Worm (Caenorhabditis elegans) whole organism, late embryonic: ENCODE results near the gene srg-36.

Experiments
- C38D4.7 ChIP-seq: fragments of 200-800 bp; sonication (Bioruptor generic); optimal IDR thresholded peaks from 2 replicates; lab custom pipeline; 2018; ENCODE audit warnings: mild to moderate bottlenecking, missing genetic modification characterization, moderate library complexity, missing compliant biosample characterization
- F13H6.1 ChIP-seq: sonication (generic microtip); optimal IDR thresholded peaks from 2 replicates; lab custom pipeline; 2016; ENCODE audit warnings: missing genetic modification characterization, missing compliant biosample characterization
- hlh-30 ChIP-seq: sonication (generic microtip); optimal IDR thresholded peaks from 2 replicates; lab custom pipeline; 2017; ENCODE audit warnings: antibody characterized with exemption, missing genetic modification characterization, missing compliant biosample characterization; ENCODE audit not compliant: insufficient read depth
- hlh-8 ChIP-seq: sonication (generic microtip); optimal IDR thresholded peaks from 2 replicates; lab custom pipeline; 2016; ENCODE audit warnings: missing genotype, missing genetic modification characterization, missing compliant biosample characterization
- mec-3 ChIP-seq: sonication (generic microtip); optimal IDR thresholded peaks from 2 replicates; lab custom pipeline; 2016; ENCODE audit warnings: borderline replicate concordance, missing genetic modification characterization, missing compliant biosample characterization
- pqm-1 ChIP-seq: sonication (generic microtip); optimal IDR thresholded peaks from 2 replicates; lab custom pipeline; 2016; ENCODE audit warnings: missing genetic modification characterization, missing compliant biosample characterization
- sdc-2 ChIP-seq: sonication (generic microtip); optimal IDR thresholded peaks from 2 replicates; lab custom pipeline; 2016; ENCODE audit warnings: missing genotype, missing genetic modification characterization, missing compliant biosample characterization

ce11 chrX:14257661-14258060 is 23.4 kb upstream of the srg-36 start, which contains the start of gene E02H4.4:
- TF ChIP-seq F13H6.1 (tag; lab: Kevin White, UChicago): no peak
- TF ChIP-seq sdc-2 (tag; lab: Kevin White, UChicago): no peak
- no peak for TF ChIP-seq pqm-1 (tag; lab: Kevin White, UChicago)
- no peak for TF ChIP-seq hlh-30 (tag; lab: Kevin White, UChicago)
- TF ChIP-seq mec-3 (tag; lab: Kevin White, UChicago): no peak
- TF ChIP-seq C38D4.7 (GFP tag; lab: Kevin White, UChicago): no peak
- no peak for TF ChIP-seq hlh-8 (tag; lab: Kevin White, UChicago)
